Fruit fly (Drosophila melanogaster) whole organism, embryonic: ENCODE measurements around the gene CG12768.

Experiments used
- Blimp-1 ChIP-seq: fragments of 200-800 bp; sonication (Bioruptor generic); optimal IDR thresholded peaks from 3 replicates; lab custom pipeline; 2018; ENCODE audit warnings: missing biosample characterization, missing genetic modification characterization, mild to moderate bottlenecking, moderate library complexity, missing genetic modification reagents
- CG10543 ChIP-seq: fragments of 200-800 bp; sonication (Bioruptor generic); optimal IDR thresholded peaks from 3 replicates; lab custom pipeline; 2017; ENCODE audit warnings: missing biosample characterization, mild to moderate bottlenecking, missing genetic modification characterization, moderate library complexity
- CG10979 ChIP-seq: fragments of 200-800 bp; sonication (Bioruptor generic); optimal IDR thresholded peaks from 2 replicates; lab custom pipeline; 2018; ENCODE audit warnings: missing biosample characterization, mild to moderate bottlenecking, missing genetic modification characterization, moderate library complexity
- CG12299 ChIP-seq: fragments of 200-800 bp; sonication (Bioruptor generic); optimal IDR thresholded peaks from 2 replicates; lab custom pipeline; 2018; ENCODE audit warnings: missing biosample characterization, mild to moderate bottlenecking, missing genetic modification characterization
- CG13424 ChIP-seq: fragments of 200-800 bp; sonication (Bioruptor generic); optimal IDR thresholded peaks from 2 replicates; lab custom pipeline; 2019; ENCODE audit warnings: missing biosample characterization, mild to moderate bottlenecking, missing genetic modification characterization, moderate library complexity
- CG14710 ChIP-seq: fragments of 200-800 bp; sonication (Bioruptor generic); optimal IDR thresholded peaks from 3 replicates; lab custom pipeline; 2019; ENCODE audit warnings: missing biosample characterization, mild to moderate bottlenecking, missing genetic modification characterization, moderate library complexity
- CG15601 ChIP-seq: fragments of 200-800 bp; sonication (Bioruptor generic); optimal IDR thresholded peaks from 3 replicates; lab custom pipeline; 2019; ENCODE audit warnings: missing biosample characterization, mild to moderate bottlenecking, missing genetic modification characterization, moderate library complexity
- CG2712 ChIP-seq: fragments of 200-800 bp; optimal IDR thresholded peaks from 3 replicates; lab custom pipeline; 2019; ENCODE audit warnings: missing biosample characterization, mild to moderate bottlenecking, missing genetic modification characterization, moderate library complexity
- CG30020 ChIP-seq: fragments of 200-800 bp; optimal IDR thresholded peaks from 2 replicates; lab custom pipeline; 2019; ENCODE audit warnings: missing biosample characterization, mild to moderate bottlenecking, missing genetic modification characterization, moderate library complexity
- CG31365 ChIP-seq: fragments of 200-800 bp; sonication (Bioruptor generic); optimal IDR thresholded peaks from 2 replicates; lab custom pipeline; 2018; ENCODE audit warnings: missing biosample characterization, mild to moderate bottlenecking, missing genetic modification characterization
- CG3281 ChIP-seq: fragments of 200-800 bp; sonication (Bioruptor generic); optimal IDR thresholded peaks from 3 replicates; lab custom pipeline; 2017; ENCODE audit warnings: missing biosample characterization, mild to moderate bottlenecking, missing genetic modification characterization
- CG4854 ChIP-seq: fragments of 200-800 bp; sonication (Bioruptor generic); optimal IDR thresholded peaks from 2 replicates; lab custom pipeline; 2016; ENCODE audit warnings: missing biosample characterization, missing genetic modification characterization, inconsistent platforms
- CG7556 ChIP-seq: fragments of 200-800 bp; sonication (Bioruptor generic); optimal IDR thresholded peaks from 2 replicates; lab custom pipeline; 2017; ENCODE audit warnings: missing biosample characterization, mild to moderate bottlenecking, missing genetic modification characterization
- CG8765 ChIP-seq: fragments of 200-800 bp; sonication (Bioruptor generic); IDR thresholded peaks from 2 replicates; pipeline ENCODE4 v1.3.6; 2022; ENCODE audit warnings: missing biosample characterization, missing genetic modification characterization
- CG9437 ChIP-seq: fragments of 200-800 bp; sonication (Bioruptor generic); optimal IDR thresholded peaks from 2 replicates; lab custom pipeline; 2018; ENCODE audit warnings: missing biosample characterization, mild to moderate bottlenecking, missing genetic modification characterization
- CG9817 ChIP-seq: fragments of 200-800 bp; sonication (Bioruptor generic); optimal IDR thresholded peaks from 2 replicates; lab custom pipeline; 2018; ENCODE audit warnings: missing biosample characterization, mild to moderate bottlenecking, missing genetic modification characterization, moderate library complexity
- CTCF ChIP-seq: fragments of 200-800 bp; sonication (Bioruptor generic); optimal IDR thresholded peaks from 2 replicates; lab custom pipeline; 2017; ENCODE audit warnings: missing biosample characterization, mild to moderate bottlenecking, missing genetic modification characterization, moderate library complexity
- ERR ChIP-seq: fragments of 200-800 bp; sonication (Bioruptor generic); optimal IDR thresholded peaks from 2 replicates; lab custom pipeline; 2016; ENCODE audit warnings: missing biosample characterization, missing genetic modification characterization
- Eip74EF ChIP-seq, 2 experiments: fragments of 200-800 bp in 1 of 2; fragments of >200 bp in 1 of 2; sonication (Bioruptor generic) in 1 of 2; optimal IDR thresholded peaks; 2 replicates each; lab custom pipeline; 2017 to 2019; ENCODE audit warnings: missing biosample characterization in 2 of 2, missing genetic modification characterization in 2 of 2, mild to moderate bottlenecking in 1 of 2, moderate library complexity in 1 of 2
- Fer3 ChIP-seq: fragments of 200-800 bp; sonication (Bioruptor generic); optimal IDR thresholded peaks from 2 replicates; lab custom pipeline; 2018; ENCODE audit warnings: missing biosample characterization, mild to moderate bottlenecking, missing genetic modification characterization, moderate library complexity
- Hr51 ChIP-seq, 2 experiments: fragments of 200-800 bp; sonication (Bioruptor generic); optimal IDR thresholded peaks; 2 replicates in 1 of 2; 3 replicates in 1 of 2; lab custom pipeline; 2016 to 2018; ENCODE audit warnings: missing biosample characterization in 2 of 2, missing genetic modification characterization in 2 of 2, mild to moderate bottlenecking in 1 of 2, moderate library complexity in 1 of 2
- Mrtf ChIP-seq: fragments of 200-800 bp; sonication (Bioruptor generic); IDR thresholded peaks from 3 replicates; pipeline ENCODE4 v1.3.6; 2022; ENCODE audit warnings: missing biosample characterization, missing genetic modification characterization
- NC2β ChIP-seq: fragments of 200-800 bp; sonication (Bioruptor generic); optimal IDR thresholded peaks from 2 replicates; lab custom pipeline; 2016; ENCODE audit warnings: missing biosample characterization, missing genetic modification characterization
- Nf-YA ChIP-seq: fragments of 200-800 bp; sonication (Bioruptor generic); IDR thresholded peaks from 2 replicates; pipeline ENCODE4 v1.3.6; 2022; ENCODE audit warnings: missing biosample characterization, missing genetic modification characterization
- PHDP ChIP-seq: fragments of 200-800 bp; sonication (Bioruptor generic); optimal IDR thresholded peaks from 3 replicates; lab custom pipeline; 2018; ENCODE audit warnings: missing biosample characterization, mild to moderate bottlenecking, missing genetic modification characterization, moderate library complexity
- Six4 ChIP-seq: fragments of 200-800 bp; sonication (Bioruptor generic); optimal IDR thresholded peaks from 2 replicates; lab custom pipeline; 2016; ENCODE audit warnings: missing biosample characterization, missing genetic modification characterization
- Sox102F ChIP-seq: fragments of 200-800 bp; sonication (Bioruptor generic); optimal IDR thresholded peaks from 2 replicates; lab custom pipeline; 2018; ENCODE audit warnings: missing biosample characterization, mild to moderate bottlenecking, missing genetic modification characterization, moderate library complexity
- Ssrp ChIP-seq: fragments of 200-800 bp; sonication (Bioruptor generic); optimal IDR thresholded peaks from 2 replicates; lab custom pipeline; 2018; ENCODE audit warnings: missing biosample characterization, mild to moderate bottlenecking, missing genetic modification characterization, moderate library complexity
- abd-A ChIP-seq: fragments of 200-800 bp; sonication (Bioruptor generic); optimal IDR thresholded peaks from 3 replicates; lab custom pipeline; 2019; ENCODE audit warnings: missing biosample characterization, mild to moderate bottlenecking, missing genetic modification characterization, moderate library complexity
- az2 ChIP-seq: fragments of 200-800 bp; sonication (Bioruptor generic); optimal IDR thresholded peaks from 3 replicates; lab custom pipeline; 2016; ENCODE audit warnings: missing biosample characterization, missing genetic modification characterization
- crp ChIP-seq, 2 experiments: fragments of 200-800 bp; sonication (Bioruptor generic); optimal IDR thresholded peaks; 2 replicates in 1 of 2; 3 replicates in 1 of 2; lab custom pipeline; 2017; ENCODE audit warnings: missing biosample characterization in 2 of 2, missing genetic modification characterization in 2 of 2, mild to moderate bottlenecking in 1 of 2, moderate library complexity in 1 of 2
- da ChIP-seq: fragments of 200-800 bp; sonication (Bioruptor generic); optimal IDR thresholded peaks from 2 replicates; lab custom pipeline; 2016; ENCODE audit warnings: missing biosample characterization, missing genetic modification characterization
- disco-r ChIP-seq: fragments of 200-800 bp; sonication (Bioruptor generic); optimal IDR thresholded peaks from 2 replicates; lab custom pipeline; 2016; ENCODE audit warnings: missing biosample characterization, missing genetic modification characterization
- esg ChIP-seq: fragments of 200-800 bp; sonication (Bioruptor generic); conservative IDR thresholded peaks from 2 replicates; pipeline ENCODE4 v1.3.6; 2022; ENCODE audit warnings: missing biosample characterization, missing genetic modification characterization
- exex ChIP-seq: fragments of 200-800 bp; sonication (Bioruptor generic); optimal IDR thresholded peaks from 4 replicates; lab custom pipeline; 2018; ENCODE audit warnings: missing biosample characterization, mild to moderate bottlenecking, missing genetic modification characterization, moderate library complexity
- gem ChIP-seq: fragments of 200-800 bp; sonication (Bioruptor generic); optimal IDR thresholded peaks from 2 replicates; lab custom pipeline; 2019; ENCODE audit warnings: missing biosample characterization, mild to moderate bottlenecking, missing genetic modification characterization, moderate library complexity
- grn ChIP-seq: fragments of 200-800 bp; sonication (Bioruptor generic); optimal IDR thresholded peaks from 3 replicates; lab custom pipeline; 2017; ENCODE audit warnings: missing biosample characterization, missing genetic modification characterization
- gsb ChIP-seq: fragments of 200-800 bp; sonication (Bioruptor generic); IDR thresholded peaks from 2 replicates; pipeline ENCODE4 v1.3.6; 2022; ENCODE audit warnings: missing biosample characterization, missing genetic modification characterization
- ken ChIP-seq: fragments of 200-800 bp; sonication (Bioruptor generic); IDR thresholded peaks from 3 replicates; pipeline ENCODE4 v1.3.6; 2022; ENCODE audit warnings: missing biosample characterization, missing genetic modification characterization
- kni ChIP-seq: fragments of 200-800 bp; sonication (Bioruptor generic); optimal IDR thresholded peaks from 3 replicates; lab custom pipeline; 2017; ENCODE audit warnings: mild to moderate bottlenecking, missing biosample characterization, missing genetic modification reagents, missing genetic modification characterization
- lilli ChIP-seq: fragments of 200-800 bp; sonication (Bioruptor generic); optimal IDR thresholded peaks from 3 replicates; lab custom pipeline; 2016; ENCODE audit warnings: missing biosample characterization, missing genetic modification characterization
- pan ChIP-seq, 4 experiments: fragments of >200 bp in 3 of 4; fragments of 200-800 bp in 1 of 4; sonication (Bioruptor generic) in 1 of 4; optimal IDR thresholded peaks in 3 of 4; IDR thresholded peaks in 1 of 4; 2 replicates each; pipeline versions ENCODE4 v1.3.6 to Lab custom; 2017 to 2022; ENCODE audit warnings: missing biosample characterization in 2 of 4, missing genetic modification characterization in 2 of 4, mixed read lengths in 1 of 4
- pnt ChIP-seq: fragments of 200-800 bp; sonication (Bioruptor generic); optimal IDR thresholded peaks from 3 replicates; lab custom pipeline; 2016; ENCODE audit warnings: missing biosample characterization, missing genetic modification characterization
- sd ChIP-seq: fragments of 200-800 bp; sonication (Bioruptor generic); optimal IDR thresholded peaks from 3 replicates; lab custom pipeline; 2018; ENCODE audit warnings: missing biosample characterization, mild to moderate bottlenecking, missing genetic modification characterization, moderate library complexity
- sens ChIP-seq: fragments of 200-800 bp; sonication (Bioruptor generic); peaks from one replicate; lab custom pipeline; 2016; ENCODE audit warnings: missing biosample characterization, missing genetic modification characterization
- sens-2 ChIP-seq: fragments of 200-800 bp; sonication (Bioruptor generic); IDR thresholded peaks from 2 replicates; pipeline ENCODE4 v1.3.6; 2022; ENCODE audit warnings: missing biosample characterization, missing genetic modification characterization
- so ChIP-seq: fragments of 200-800 bp; sonication (Bioruptor generic); IDR thresholded peaks from 3 replicates; pipeline ENCODE4 v1.3.6; 2022; ENCODE audit warnings: missing biosample characterization, missing genetic modification characterization
- tin ChIP-seq: fragments of 200-800 bp; sonication (Bioruptor generic); optimal IDR thresholded peaks from 3 replicates; lab custom pipeline; 2016; ENCODE audit warnings: missing biosample characterization, missing genetic modification characterization
- usp ChIP-seq: fragments of >200 bp; optimal IDR thresholded peaks from 2 replicates; lab custom pipeline; 2017; ENCODE audit warnings: missing biosample characterization, missing genetic modification characterization
- yki ChIP-seq: fragments of >200 bp; optimal IDR thresholded peaks from 3 replicates; lab custom pipeline; 2018
- zen2 ChIP-seq: fragments of 200-800 bp; sonication (Bioruptor generic); IDR thresholded peaks from 3 replicates; pipeline ENCODE4 v1.3.6; 2022; ENCODE audit warnings: missing biosample characterization, missing genetic modification characterization; ENCODE audit not compliant: partially characterized antibody

The CG12768 gene

dm6 chr3L:22883649-22884048, 26.6 kb upstream of the CG12768 start (continued):
- peak; percentile 9 for TF ChIP-seq Blimp-1
- TF ChIP-seq Six4 (GFP tag; lab: Kevin White, UChicago), result no peak
- peak; percentile 10 for TF ChIP-seq CG14710 (tag; lab: Kevin White, UChicago)
- TF ChIP-seq sens (GFP tag; lab: Kevin White, UChicago), result no peak
- no peak for TF ChIP-seq pnt
- TF ChIP-seq CG9437 (GFP tag; lab: Kevin White, UChicago), result peak; percentile 11
- no peak for TF ChIP-seq lilli (GFP tag; lab: Kevin White, UChicago)
- no peak for TF ChIP-seq tin
- no peak for TF ChIP-seq pan (optimal IDR thresholded peaks at IDR 0.05; lab: Kevin White, UChicago)
- no peak for TF ChIP-seq pan (GFP tag; optimal IDR thresholded peaks at IDR 0.05 in 1 of 2, IDR thresholded peaks at IDR 0.05 in 1 of 2)
- TF ChIP-seq Ssrp (tag; lab: Kevin White, UChicago), result peak; percentile 5
- TF ChIP-seq CG9817 (tag; lab: Kevin White, UChicago), result no peak
- TF ChIP-seq CG8765 (GFP tag; lab: Robert Waterston, UW), result no peak
- no peak for TF ChIP-seq ERR (GFP tag; lab: Kevin White, UChicago)
- TF ChIP-seq sd (tag; lab: Kevin White, UChicago), result no peak
- no peak for TF ChIP-seq ken
- no peak for TF ChIP-seq abd-A (tag; lab: Kevin White, UChicago)
- TF ChIP-seq sens-2 (GFP tag; lab: Robert Waterston, UW), result no peak
- TF ChIP-seq yki, result no peak
- no peak for TF ChIP-seq zen2 (GFP tag; lab: Robert Waterston, UW)
- no peak for TF ChIP-seq CG10543 (GFP tag; lab: Kevin White, UChicago)
- TF ChIP-seq CG4854 (GFP tag; lab: Kevin White, UChicago), result no peak
- no peak for TF ChIP-seq CG30020
- TF ChIP-seq az2 (GFP tag; lab: Kevin White, UChicago), result no peak
- peak; percentile 20 for TF ChIP-seq PHDP (tag; lab: Kevin White, UChicago)
- no peak for TF ChIP-seq Nf-YA
- TF ChIP-seq CG12299 (tag; lab: Kevin White, UChicago), result no peak
- no peak for TF ChIP-seq kni
- TF ChIP-seq disco-r, result no peak
- no peak for TF ChIP-seq CG15601 (tag; lab: Kevin White, UChicago)
- TF ChIP-seq Fer3 (tag; lab: Kevin White, UChicago), result no peak
- peak in 1 of 2 experiments; percentile 26 for TF ChIP-seq Hr51 (GFP tag; optimal IDR thresholded peaks at IDR 0.05; lab: Kevin White, UChicago)
- no peak for TF ChIP-seq CG7556 (GFP tag; lab: Kevin White, UChicago)
- no peak for TF ChIP-seq so (GFP tag; lab: Robert Waterston, UW)
- TF ChIP-seq CG13424, result peak; percentile 9
- TF ChIP-seq Mrtf, result no peak
- peak; percentile 25 for TF ChIP-seq Sox102F
- TF ChIP-seq exex (tag; lab: Kevin White, UChicago), result no peak
- no peak for TF ChIP-seq crp (GFP tag; optimal IDR thresholded peaks at IDR 0.05; lab: Kevin White, UChicago)
- TF ChIP-seq CG31365 (tag; lab: Kevin White, UChicago), result no peak
- TF ChIP-seq esg, result no peak
- no peak for TF ChIP-seq CTCF (GFP tag; lab: Kevin White, UChicago)
- TF ChIP-seq NC2β (GFP tag; lab: Kevin White, UChicago), result no peak
- no peak for TF ChIP-seq Eip74EF (GFP tag; optimal IDR thresholded peaks at IDR 0.05; lab: Kevin White, UChicago)
- TF ChIP-seq CG10979 (tag; lab: Kevin White, UChicago), result peak; percentile 32
- no peak for TF ChIP-seq CG3281 (GFP tag; lab: Kevin White, UChicago)
- no peak for TF ChIP-seq usp (GFP tag; lab: Kevin White, UChicago)
- TF ChIP-seq grn, result no peak
- no peak for TF ChIP-seq da
- TF ChIP-seq gem (tag; lab: Kevin White, UChicago), result peak; percentile 34
- peak; percentile 42 for TF ChIP-seq CG2712 (tag; lab: Kevin White, UChicago)
- TF ChIP-seq gsb, result no peak
